Fruit fly (Drosophila melanogaster) whole organism, wandering third instar larva: ENCODE measurements around the gene yellow-h.
A peak's percentile ranks its signal among the peaks of the same experiment; 100 is the strongest.

Experiments used
- Abd-B ChIP-seq: fragments of >200 bp; optimal IDR thresholded peaks from 2 replicates; lab custom pipeline; 2017; ENCODE audit warnings: missing biosample characterization, missing genetic modification characterization
- CG32264 ChIP-seq: fragments of 200-800 bp; sonication (Bioruptor generic); optimal IDR thresholded peaks from 2 replicates; lab custom pipeline; 2016; ENCODE audit warnings: missing biosample characterization, missing genetic modification characterization
- CG9705 ChIP-seq: fragments of 200-800 bp; sonication (Bioruptor generic); optimal IDR thresholded peaks from 2 replicates; lab custom pipeline; 2018; ENCODE audit warnings: missing biosample characterization, mild to moderate bottlenecking, missing genetic modification characterization
- CrebA ChIP-seq: fragments of 200-800 bp; sonication (Bioruptor generic); optimal IDR thresholded peaks from 2 replicates; lab custom pipeline; 2016; ENCODE audit warnings: missing biosample characterization, mild to moderate bottlenecking, missing genetic modification characterization, borderline replicate concordance
- Dfd ChIP-seq: fragments of >200 bp; optimal IDR thresholded peaks from 2 replicates; lab custom pipeline; 2017; ENCODE audit warnings: missing biosample characterization, missing genetic modification characterization
- Dif ChIP-seq: fragments of 200-275, 200-300 bp; sonication (Bioruptor generic); optimal IDR thresholded peaks from 2 replicates; lab custom pipeline; 2018; ENCODE audit warnings: missing biosample characterization, missing genetic modification characterization; ENCODE audit not compliant: partially characterized antibody
- GATAd ChIP-seq: sonication (Bioruptor generic); optimal IDR thresholded peaks from 2 replicates; lab custom pipeline; 2016; ENCODE audit warnings: missing biosample characterization, missing genetic modification characterization
- HLH106 ChIP-seq: fragments of 200-800 bp; optimal IDR thresholded peaks from 3 replicates; lab custom pipeline; 2019; ENCODE audit warnings: missing biosample characterization, mild to moderate bottlenecking, missing genetic modification characterization, moderate library complexity
- Hnf4 ChIP-seq: fragments of 200-800 bp; sonication (Bioruptor generic); optimal IDR thresholded peaks from 2 replicates; lab custom pipeline; 2016; ENCODE audit warnings: missing biosample characterization, mild to moderate bottlenecking, missing genetic modification characterization
- Hr78 ChIP-seq: fragments of >200 bp; optimal IDR thresholded peaks from 2 replicates; lab custom pipeline; 2017; ENCODE audit warnings: missing biosample characterization, missing genetic modification characterization
- Hr83 ChIP-seq: fragments of 200-300 bp; sonication (Bioruptor generic); optimal IDR thresholded peaks from 2 replicates; lab custom pipeline; 2016; ENCODE audit warnings: missing biosample characterization, mild to moderate bottlenecking, missing genetic modification characterization, moderate library complexity; ENCODE audit not compliant: poor library complexity, severe bottlenecking
- Jra ChIP-seq: sonication (Bioruptor generic); optimal IDR thresholded peaks from 2 replicates; lab custom pipeline; 2016; ENCODE audit warnings: missing biosample characterization, missing genetic modification characterization
- Mio ChIP-seq: sonication (Bioruptor generic); optimal IDR thresholded peaks from 2 replicates; lab custom pipeline; 2016; ENCODE audit warnings: missing biosample characterization, missing genetic modification characterization
- Myc ChIP-seq: fragments of >200 bp; optimal IDR thresholded peaks from 2 replicates; lab custom pipeline; 2017
- N ChIP-seq: fragments of >200 bp; optimal IDR thresholded peaks from 2 replicates; lab custom pipeline; 2018; ENCODE audit warnings: missing biosample characterization, missing external identifiers, missing genetic modification characterization
- OdsH ChIP-seq: fragments of 200-800 bp; sonication (Bioruptor generic); optimal IDR thresholded peaks from 2 replicates; lab custom pipeline; 2016; ENCODE audit warnings: missing biosample characterization, mild to moderate bottlenecking, missing genetic modification characterization
- Rel ChIP-seq, 2 experiments: fragments of 200-800 bp; sonication (Bioruptor generic) in 1 of 2; optimal IDR thresholded peaks; 2 replicates in 1 of 2; 3 replicates in 1 of 2; lab custom pipeline; 2016 to 2019; ENCODE audit warnings: mild to moderate bottlenecking in 2 of 2, missing biosample characterization in 2 of 2, missing genetic modification characterization in 2 of 2, moderate library complexity in 1 of 2
- Sp1 ChIP-seq: fragments of 200-800 bp; sonication (Bioruptor generic); optimal IDR thresholded peaks from 3 replicates; lab custom pipeline; 2019; ENCODE audit warnings: missing biosample characterization, mild to moderate bottlenecking, missing genetic modification characterization, moderate library complexity
- Vsx2 ChIP-seq: fragments of 200-300, 225-300 bp; sonication (Bioruptor generic); optimal IDR thresholded peaks from 2 replicates; lab custom pipeline; 2018; ENCODE audit warnings: missing biosample characterization, missing genetic modification characterization; ENCODE audit not compliant: partially characterized antibody
- br ChIP-seq: fragments of 200-800 bp; sonication (Bioruptor generic); optimal IDR thresholded peaks from 2 replicates; lab custom pipeline; 2016; ENCODE audit warnings: missing biosample characterization, missing genetic modification characterization
- dmrt93B ChIP-seq: fragments of 200-800 bp; sonication (Bioruptor generic); optimal IDR thresholded peaks from 2 replicates; lab custom pipeline; 2018; ENCODE audit warnings: missing biosample characterization, mild to moderate bottlenecking, missing genetic modification characterization
- dsf ChIP-seq: sonication (Bioruptor generic); optimal IDR thresholded peaks from 2 replicates; lab custom pipeline; 2016; ENCODE audit warnings: missing biosample characterization, missing genetic modification characterization, borderline replicate concordance
- ey ChIP-seq: fragments of 200-800 bp; sonication (Bioruptor generic); optimal IDR thresholded peaks from 2 replicates; lab custom pipeline; 2016; ENCODE audit warnings: missing biosample characterization, missing genetic modification characterization
- foxo ChIP-seq, 2 experiments: fragments of 200-800 bp; sonication (Bioruptor generic); optimal IDR thresholded peaks; 2 replicates in 1 of 2; 3 replicates in 1 of 2; lab custom pipeline; 2016 to 2017; ENCODE audit warnings: missing biosample characterization in 2 of 2, missing genetic modification characterization in 2 of 2
- fru ChIP-seq: fragments of 200-800 bp; sonication (Bioruptor generic); optimal IDR thresholded peaks from 3 replicates; lab custom pipeline; 2016; ENCODE audit warnings: missing biosample characterization, mild to moderate bottlenecking, missing genetic modification characterization
- h ChIP-seq: fragments of 200-800 bp; sonication (Bioruptor generic); optimal IDR thresholded peaks from 3 replicates; lab custom pipeline; 2016; ENCODE audit warnings: missing biosample characterization, mild to moderate bottlenecking, missing genetic modification characterization
- lola ChIP-seq: fragments of >200 bp; optimal IDR thresholded peaks from 2 replicates; lab custom pipeline; 2017; ENCODE audit warnings: missing biosample characterization, missing genetic modification characterization
- pan ChIP-seq: fragments of >200 bp; optimal IDR thresholded peaks from 2 replicates; lab custom pipeline; 2017
- psq ChIP-seq: fragments of 200-800 bp; sonication (Bioruptor generic); optimal IDR thresholded peaks from 3 replicates; lab custom pipeline; 2017; ENCODE audit warnings: missing biosample characterization, mild to moderate bottlenecking, missing genetic modification characterization, moderate library complexity
- rgr ChIP-seq: fragments of 200-800 bp; sonication (Bioruptor generic); optimal IDR thresholded peaks from 3 replicates; lab custom pipeline; 2016; ENCODE audit warnings: missing biosample characterization, mild to moderate bottlenecking, missing genetic modification characterization
- sage ChIP-seq: fragments of 200-800 bp; sonication (Bioruptor generic); optimal IDR thresholded peaks from 2 replicates; lab custom pipeline; 2016; ENCODE audit warnings: missing biosample characterization, mild to moderate bottlenecking, missing genetic modification characterization
- sv ChIP-seq: fragments of 200-800 bp; sonication (Bioruptor generic); optimal IDR thresholded peaks from 3 replicates; lab custom pipeline; 2016; ENCODE audit warnings: missing biosample characterization, missing genetic modification characterization
- tai ChIP-seq: sonication (Bioruptor generic); optimal IDR thresholded peaks from 2 replicates; lab custom pipeline; 2016; ENCODE audit warnings: missing biosample characterization, missing genetic modification characterization
- woc ChIP-seq: sonication (Bioruptor generic); optimal IDR thresholded peaks from 2 replicates; lab custom pipeline; 2016; ENCODE audit warnings: missing biosample characterization, mild to moderate bottlenecking, missing genetic modification characterization

Gene yellow-h

dm6 chr4:227648-228047, at the start of gene yellow-h, which contains the start of gene CG31999:
TSS of gene yellow-h (plus strand) at chr4:227922.
TSS of gene CG31999 (minus strand) at chr4:227748.
- TF ChIP-seq pan (lab: Kevin White, UChicago): peak; percentile 23
- TF ChIP-seq OdsH: no peak
- no peak for TF ChIP-seq CrebA (GFP tag; lab: Kevin White, UChicago)

- no peak for TF ChIP-seq sv (GFP tag; lab: Kevin White, UChicago)
- no peak for TF ChIP-seq Jra (GFP tag; lab: Kevin White, UChicago)
- no peak for TF ChIP-seq OdsH
- no peak for TF ChIP-seq sage (GFP tag; lab: Kevin White, UChicago)
- no peak for TF ChIP-seq Mio
- no peak for TF ChIP-seq fru
- no peak for TF ChIP-seq Hnf4 (GFP tag; lab: Kevin White, UChicago)
- no peak for TF ChIP-seq Vsx2
- TF ChIP-seq lola (GFP tag; lab: Kevin White, UChicago): peak; percentile 24
- TF ChIP-seq woc (GFP tag; lab: Kevin White, UChicago): peak; percentile 81
- TF ChIP-seq ey: no peak
- TF ChIP-seq N (GFP tag; lab: Kevin White, UChicago): peak; percentile 100
- no peak for TF ChIP-seq Sp1
- TF ChIP-seq h (GFP tag; lab: Kevin White, UChicago): no peak
- TF ChIP-seq br (GFP tag; lab: Kevin White, UChicago): no peak
- TF ChIP-seq Myc (lab: Kevin White, UChicago): peak; percentile 48
- no peak for TF ChIP-seq dsf
- no peak for TF ChIP-seq CrebA (GFP tag; lab: Kevin White, UChicago)
- TF ChIP-seq foxo (GFP tag; optimal IDR thresholded peaks at IDR 0.05; lab: Kevin White, UChicago): no peak
- no peak for TF ChIP-seq CG32264 (GFP tag; lab: Kevin White, UChicago)
- TF ChIP-seq CG9705 (GFP tag; lab: Kevin White, UChicago): no peak
- TF ChIP-seq HLH106: no peak
- no peak for TF ChIP-seq rgr (GFP tag; lab: Kevin White, UChicago)
- TF ChIP-seq Abd-B (GFP tag; lab: Kevin White, UChicago): no peak
- no peak for TF ChIP-seq psq (GFP tag; lab: Kevin White, UChicago)
- no peak for TF ChIP-seq tai (GFP tag; lab: Kevin White, UChicago)
- TF ChIP-seq Dfd: no peak
- TF ChIP-seq dmrt93B (GFP tag; lab: Kevin White, UChicago): no peak
- no peak for TF ChIP-seq GATAd (GFP tag; lab: Kevin White, UChicago)
- TF ChIP-seq Hr78: peak; percentile 92
- no peak for TF ChIP-seq Rel (GFP tag; optimal IDR thresholded peaks at IDR 0.05; lab: Kevin White, UChicago)
- no peak for TF ChIP-seq Rel (tag; optimal IDR thresholded peaks at IDR 0.05; lab: Kevin White, UChicago)
- TF ChIP-seq Hr83 (GFP tag; lab: Kevin White, UChicago): no peak
These were observed 48.4 kb upstream of the yellow-h start, which contains the start of gene Arl4 for dm6 chr4:179062-179919. TSS of gene Arl4 (minus strand) at chr4:179389.

dm6 chr4:179920-180261, 47.8 kb upstream of the yellow-h start:
- TF ChIP-seq fru: no peak
- no peak for TF ChIP-seq HLH106
- TF ChIP-seq dmrt93B (GFP tag; lab: Kevin White, UChicago): no peak
- no peak for TF ChIP-seq Hnf4 (GFP tag; lab: Kevin White, UChicago)
- TF ChIP-seq psq (GFP tag; lab: Kevin White, UChicago): no peak
- TF ChIP-seq Dif: no peak
- no peak for TF ChIP-seq Abd-B (GFP tag; lab: Kevin White, UChicago)
- no peak for TF ChIP-seq lola (GFP tag; lab: Kevin White, UChicago)
- TF ChIP-seq Myc (lab: Kevin White, UChicago): no peak
- TF ChIP-seq Vsx2: no peak
- TF ChIP-seq Jra (GFP tag; lab: Kevin White, UChicago): no peak
- no peak for TF ChIP-seq pan (lab: Kevin White, UChicago)
- TF ChIP-seq sage (GFP tag; lab: Kevin White, UChicago): no peak
- TF ChIP-seq, all 38 proteins: peak for 0

- TF ChIP-seq CG32264 (GFP tag; lab: Kevin White, UChicago): no peak
- no peak for TF ChIP-seq Dif
- TF ChIP-seq Vsx2: no peak
- TF ChIP-seq sage (GFP tag; lab: Kevin White, UChicago): no peak
- TF ChIP-seq Myc (lab: Kevin White, UChicago): no peak
- no peak for TF ChIP-seq br (GFP tag; lab: Kevin White, UChicago)
- no peak for TF ChIP-seq N (GFP tag; lab: Kevin White, UChicago)
- no peak for TF ChIP-seq Rel (GFP tag; optimal IDR thresholded peaks at IDR 0.05; lab: Kevin White, UChicago)
- no peak for TF ChIP-seq Rel (tag; optimal IDR thresholded peaks at IDR 0.05; lab: Kevin White, UChicago)
These were observed 46.9 kb upstream of the yellow-h start for dm6 chr4:180780-181179.
